Worm (Caenorhabditis elegans): ENCODE measurements around the gene chil-25.

- TF ChIP-seq fkh-10 (GFP tag; optimal IDR thresholded peaks at IDR 0.05) (no peak), ama-1 (optimal IDR thresholded peaks at IDR 0.05) (no peak), mdl-1 (tag; optimal IDR thresholded peaks at IDR 0.05) (no peak), nhr-237 (tag; optimal IDR thresholded peaks at IDR 0.05) (no peak), aly-2 (tag; optimal IDR thresholded peaks at IDR 0.05) (no peak), nhr-12 (tag; optimal IDR thresholded peaks at IDR 0.05) (no peak), elt-3 (tag; optimal IDR thresholded peaks at IDR 0.05) (no peak), nhr-28 (tag; optimal IDR thresholded peaks at IDR 0.05) (no peak), ztf-4 (tag; optimal IDR thresholded peaks at IDR 0.05) (no peak), snpc-4 (tag; optimal IDR thresholded peaks at IDR 0.05) (no peak), zag-1 (tag; optimal IDR thresholded peaks at IDR 0.05) (no peak), ceh-28 (tag; optimal IDR thresholded peaks at IDR 0.05) (no peak), egl-27 (tag; optimal IDR thresholded peaks at IDR 0.05) (no peak)
Observed at ce11 chrII:9436009-9436408, 38.3 kb downstream of the chil-25 start, which contains the start of gene kin-16.

All from whole organism, L3 larva.